Worm (Caenorhabditis elegans) whole organism, midembryonic: ENCODE measurements around the gene C49F8.3.
A peak's percentile ranks its signal among the peaks of the same experiment; 100 is the strongest.
"Not testable (repeated sequence)": the region's sequence is repeated elsewhere in the genome, so short reads cannot be mapped to it uniquely, and the experiment has no call there.

Source experiments
- T22C8.4 ChIP-seq: fragments of 200-800 bp; sonication (Bioruptor generic); IDR thresholded peaks from 2 replicates; pipeline ENCODE4 v1.3.6; 2022; ENCODE audit warnings: missing genetic modification characterization, missing compliant biosample characterization
- cog-1 ChIP-seq: sonication (generic microtip); optimal IDR thresholded peaks from 2 replicates; lab custom pipeline; 2016; ENCODE audit warnings: missing genetic modification characterization, missing compliant biosample characterization
- flt-1 ChIP-seq: fragments of 200-800 bp; sonication (Bioruptor generic); IDR thresholded peaks from 2 replicates; pipeline ENCODE4 v1.3.6; 2022; ENCODE audit warnings: missing genetic modification characterization, missing compliant biosample characterization
- klf-2 ChIP-seq: fragments of 200-800 bp; sonication (Bioruptor generic); conservative IDR thresholded peaks from 2 replicates; pipeline ENCODE4 v1.3.6; 2022; ENCODE audit warnings: missing genetic modification reagents, missing genetic modification characterization, missing compliant biosample characterization
- med-1 ChIP-seq: sonication (generic microtip); optimal IDR thresholded peaks from 2 replicates; lab custom pipeline; 2017; ENCODE audit warnings: missing genetic modification characterization, mild to moderate bottlenecking, missing compliant biosample characterization, antibody characterized with exemption, missing genetic modification reagents; ENCODE audit not compliant: insufficient read depth
- ref-1 ChIP-seq: fragments of 200-800 bp; sonication (Bioruptor generic); conservative IDR thresholded peaks from 2 replicates; pipeline ENCODE4 v1.3.6; 2022; ENCODE audit warnings: missing genetic modification reagents, missing genetic modification characterization, missing compliant biosample characterization
- tab-1 ChIP-seq: fragments of 200-800 bp; sonication (Bioruptor generic); IDR thresholded peaks from 2 replicates; pipeline ENCODE4 v1.3.6; 2022; ENCODE audit warnings: missing genetic modification characterization, missing compliant biosample characterization
- ztf-23 ChIP-seq: fragments of 200-800 bp; sonication (Bioruptor generic); IDR thresholded peaks from 2 replicates; pipeline ENCODE4 v1.3.6; 2022; ENCODE audit warnings: missing genetic modification reagents, missing genetic modification characterization, missing compliant biosample characterization
- ztf-29 ChIP-seq: fragments of 200-800 bp; sonication (Bioruptor generic); IDR thresholded peaks from 2 replicates; pipeline ENCODE4 v1.3.6; 2022; ENCODE audit warnings: missing genetic modification reagents, missing genetic modification characterization, missing compliant biosample characterization

Gene C49F8.3

ce11 chrX:13387497-13387953 lies at the start of gene C49F8.3:
Gene C49F8.3 (minus strand): TSS chrX:13387547.
- TF ChIP-seq med-1 (GFP tag; lab: Kevin White, UChicago) (no peak), cog-1 (no peak), klf-2 (GFP tag; lab: Robert Waterston, UW) (no peak), ztf-23 (GFP tag; lab: Robert Waterston, UW) (no peak), ref-1 (GFP tag; lab: Robert Waterston, UW) (no peak)

ce11 chrX:13435790-13436472 lies 48.6 kb upstream of the C49F8.3 start, which contains the start of gene jmjd-3.3:
Gene jmjd-3.3 (plus strand): TSS chrX:13436422.
- TF ChIP-seq T22C8.4 (GFP tag; lab: Robert Waterston, UW) (no peak), ztf-29 (no peak), cog-1 (no peak), klf-2 (GFP tag; lab: Robert Waterston, UW) (no peak), tab-1 (GFP tag; lab: Robert Waterston, UW) (no peak), flt-1 (GFP tag; lab: Robert Waterston, UW) (no peak), med-1 (GFP tag; lab: Kevin White, UChicago) (no peak), ref-1 (GFP tag; lab: Robert Waterston, UW) (no peak), ztf-23 (GFP tag; lab: Robert Waterston, UW) (no peak)

ce11 chrX:13435116-13435515 lies 47.8 kb upstream of the C49F8.3 start:
- TF ChIP-seq flt-1 (GFP tag; lab: Robert Waterston, UW) (no peak), ref-1 (GFP tag; lab: Robert Waterston, UW) (no peak), cog-1 (no peak), med-1 (GFP tag; lab: Kevin White, UChicago) (no peak), klf-2 (GFP tag; lab: Robert Waterston, UW) (no peak), ztf-23 (GFP tag; lab: Robert Waterston, UW) (no peak), T22C8.4 (GFP tag; lab: Robert Waterston, UW) (no peak)

ce11 chrX:13431388-13431787 lies 44.0 kb upstream of the C49F8.3 start, which contains the start of gene C29F7.10:
Gene C29F7.10 (minus strand): TSS chrX:13431488.
- TF ChIP-seq tab-1, ref-1, klf-2 (GFP tag; lab: Robert Waterston, UW): not testable (repeated sequence)

ce11 chrX:13428755-13429154 lies 41.4 kb upstream of the C49F8.3 start, which contains the start of gene fkh-4:
Gene fkh-4 (minus strand): TSS chrX:13428855.
- not testable (repeated sequence) for TF ChIP-seq med-1 (GFP tag; lab: Kevin White, UChicago); tab-1 (GFP tag; lab: Robert Waterston, UW); klf-2 (GFP tag; lab: Robert Waterston, UW)

- TF ChIP-seq tab-1 (GFP tag; lab: Robert Waterston, UW) (no peak), flt-1 (GFP tag; lab: Robert Waterston, UW) (no peak), med-1 (GFP tag; lab: Kevin White, UChicago) (no peak), cog-1 (no peak), T22C8.4 (GFP tag; lab: Robert Waterston, UW) (no peak), ztf-23 (GFP tag; lab: Robert Waterston, UW) (no peak), klf-2 (GFP tag; lab: Robert Waterston, UW) (no peak), ref-1 (GFP tag; lab: Robert Waterston, UW) (no peak), ztf-29 (no peak)
These were observed 36.0 kb upstream of the C49F8.3 start, which contains the start of gene fkh-3 for ce11 chrX:13423340-13423739. Gene fkh-3 (minus strand): TSS chrX:13423440.

- no peak for TF ChIP-seq cog-1
These were observed 33.7 kb upstream of the C49F8.3 start for ce11 chrX:13421068-13421467.

ce11 chrX:13419884-13420339 lies 32.6 kb upstream of the C49F8.3 start, which contains the start of gene C29F7.3:
Gene C29F7.3 (minus strand): TSS chrX:13419934.
- peak; percentile 58 for TF ChIP-seq cog-1
- no peak for TF ChIP-seq tab-1 (GFP tag; lab: Robert Waterston, UW)

- TF ChIP-seq tab-1 (GFP tag; lab: Robert Waterston, UW): no peak
- no peak for TF ChIP-seq ztf-29
These were observed 30.1 kb upstream of the C49F8.3 start for ce11 chrX:13417479-13417878.

ce11 chrX:13415722-13416121 lies 28.4 kb upstream of the C49F8.3 start, which contains the start of gene C29F7.2:
Gene C29F7.2 (plus strand): TSS chrX:13416078.
- TF ChIP-seq ref-1 (GFP tag; lab: Robert Waterston, UW) (no peak), T22C8.4 (GFP tag; lab: Robert Waterston, UW) (no peak), med-1 (GFP tag; lab: Kevin White, UChicago) (no peak), ztf-23 (GFP tag; lab: Robert Waterston, UW) (no peak), ztf-29 (no peak), klf-2 (GFP tag; lab: Robert Waterston, UW) (no peak), cog-1 (no peak), tab-1 (GFP tag; lab: Robert Waterston, UW) (no peak), flt-1 (GFP tag; lab: Robert Waterston, UW) (no peak)
